Worm (Caenorhabditis elegans) whole organism, L1 larva: ENCODE data around the gene C08F8.6.

Experiments used
- C04F5.9 ChIP-seq: sonication (generic microtip); optimal IDR thresholded peaks from 2 replicates; lab custom pipeline; 2016; ENCODE audit warnings: missing genetic modification characterization, missing compliant biosample characterization
- C16A3.4 ChIP-seq: fragments of 150-350 bp; optimal IDR thresholded peaks from 2 replicates; lab custom pipeline; 2014; ENCODE audit warnings: missing biosample characterization, missing genetic modification characterization
- C34B4.2 ChIP-seq: sonication (generic microtip); optimal IDR thresholded peaks from 2 replicates; lab custom pipeline; 2017; ENCODE audit warnings: mild to moderate bottlenecking, missing genetic modification characterization, missing compliant biosample characterization
- F16B12.6 ChIP-seq: fragments of 150-350 bp; optimal IDR thresholded peaks from 2 replicates; lab custom pipeline; 2014; ENCODE audit warnings: missing biosample characterization, missing genetic modification characterization
- aha-1 ChIP-seq: fragments of 150-350 bp; optimal IDR thresholded peaks from 2 replicates; lab custom pipeline; 2014; ENCODE audit warnings: missing biosample characterization, missing genetic modification characterization
- aly-2 ChIP-seq: fragments of 150-350 bp; optimal IDR thresholded peaks from 2 replicates; lab custom pipeline; 2014; ENCODE audit warnings: missing biosample characterization, missing genetic modification characterization
- ceh-8 ChIP-seq: fragments of 200-800 bp; sonication (Bioruptor generic); optimal IDR thresholded peaks from 2 replicates; lab custom pipeline; 2018; ENCODE audit warnings: mild to moderate bottlenecking, missing genetic modification characterization, moderate library complexity, missing compliant biosample characterization
- ceh-90 ChIP-seq: sonication (generic microtip); optimal IDR thresholded peaks from 2 replicates; lab custom pipeline; 2016; ENCODE audit warnings: missing genetic modification characterization, missing compliant biosample characterization
- ces-1 ChIP-seq: fragments of 150-350 bp; optimal IDR thresholded peaks from 2 replicates; lab custom pipeline; 2014; ENCODE audit warnings: missing biosample characterization, missing genetic modification reagents, missing genetic modification characterization
- dpl-1 ChIP-seq, 3 experiments: fragments of 150-350 bp in 2 of 3; sonication (generic microtip) in 1 of 3; optimal IDR thresholded peaks; 2 replicates each; lab custom pipeline; 2014 to 2017; ENCODE audit warnings: missing biosample characterization in 3 of 3, missing genetic modification characterization in 3 of 3, missing genetic modification reagents in 3 of 3
- dsc-1 ChIP-seq: sonication (generic microtip); optimal IDR thresholded peaks from 2 replicates; lab custom pipeline; 2016; ENCODE audit warnings: mild to moderate bottlenecking, missing genetic modification characterization, missing compliant biosample characterization
- efl-1 ChIP-seq, 4 experiments: fragments of 150-350 bp; optimal IDR thresholded peaks in 3 of 4; peaks in 1 of 4; 1 replicate in 1 of 4; 2 replicates in 3 of 4; lab custom pipeline; 2014; ENCODE audit warnings: missing biosample characterization in 2 of 4, missing genetic modification characterization in 2 of 4, missing genetic modification reagents in 2 of 4
- egl-27 ChIP-seq, 2 experiments: fragments of 150-350 bp in 1 of 2; sonication (generic microtip); optimal IDR thresholded peaks; 3 replicates each; lab custom pipeline; 2017 to 2018; ENCODE audit warnings: missing biosample characterization in 2 of 2, missing genetic modification characterization in 2 of 2, missing genetic modification reagents in 2 of 2
- fkh-10 ChIP-seq: sonication (generic microtip); optimal IDR thresholded peaks from 2 replicates; lab custom pipeline; 2017; ENCODE audit warnings: missing biosample characterization, missing genetic modification reagents, missing genetic modification characterization
- fkh-8 ChIP-seq: sonication (generic microtip); optimal IDR thresholded peaks from 2 replicates; lab custom pipeline; 2016; ENCODE audit warnings: mild to moderate bottlenecking, missing genetic modification characterization, missing compliant biosample characterization
- fos-1 ChIP-seq: fragments of 150-350 bp; optimal IDR thresholded peaks from 2 replicates; lab custom pipeline; 2014; ENCODE audit warnings: missing biosample characterization, missing genetic modification characterization
- grh-1 ChIP-seq: fragments of 200-800 bp; sonication (Bioruptor generic); IDR thresholded peaks from 2 replicates; pipeline ENCODE4 v1.3.6; 2022; ENCODE audit warnings: missing genetic modification reagents, missing genetic modification characterization, missing compliant biosample characterization
- hlh-4 ChIP-seq: sonication (generic microtip); optimal IDR thresholded peaks from 2 replicates; lab custom pipeline; 2016; ENCODE audit warnings: mild to moderate bottlenecking, missing genetic modification characterization, missing compliant biosample characterization
- irx-1 ChIP-seq: sonication (generic microtip); optimal IDR thresholded peaks from 2 replicates; lab custom pipeline; 2016; ENCODE audit warnings: missing genetic modification characterization, missing compliant biosample characterization
- jun-1 ChIP-seq: fragments of 150-350 bp; optimal IDR thresholded peaks from 2 replicates; lab custom pipeline; 2014; ENCODE audit warnings: missing biosample characterization, missing genetic modification reagents, missing genetic modification characterization
- lin-13 ChIP-seq: fragments of 150-350 bp; optimal IDR thresholded peaks from 2 replicates; lab custom pipeline; 2014; ENCODE audit warnings: missing biosample characterization, missing genetic modification reagents, missing genetic modification characterization
- lin-15B ChIP-seq: fragments of 150-350 bp; sonication (generic microtip); optimal IDR thresholded peaks from 3 replicates; lab custom pipeline; 2014; ENCODE audit warnings: missing biosample characterization, missing genetic modification characterization
- lsy-2 ChIP-seq, 2 experiments: fragments of 150-350 bp; optimal IDR thresholded peaks; 2 replicates each; lab custom pipeline; 2014; ENCODE audit warnings: missing biosample characterization in 2 of 2, missing genetic modification characterization in 2 of 2
- mef-2 ChIP-seq: fragments of 150-350 bp; optimal IDR thresholded peaks from 2 replicates; lab custom pipeline; 2014; ENCODE audit warnings: missing biosample characterization, missing genetic modification characterization
- nhr-12 ChIP-seq: sonication (generic microtip); optimal IDR thresholded peaks from 2 replicates; lab custom pipeline; 2017; ENCODE audit warnings: missing biosample characterization, missing genetic modification characterization
- nhr-20 ChIP-seq: sonication (generic microtip); optimal IDR thresholded peaks from 2 replicates; lab custom pipeline; 2016; ENCODE audit warnings: mild to moderate bottlenecking, missing genetic modification characterization, missing compliant biosample characterization
- nhr-71 ChIP-seq: sonication (generic microtip); optimal IDR thresholded peaks from 2 replicates; lab custom pipeline; 2016; ENCODE audit warnings: mild to moderate bottlenecking, missing genetic modification characterization, moderate library complexity, missing compliant biosample characterization
- nhr-84 ChIP-seq: sonication (generic microtip); optimal IDR thresholded peaks from 2 replicates; lab custom pipeline; 2017; ENCODE audit warnings: missing biosample characterization, missing genetic modification characterization
- nhr-90 ChIP-seq: sonication (generic microtip); optimal IDR thresholded peaks from 2 replicates; lab custom pipeline; 2016; ENCODE audit warnings: mild to moderate bottlenecking, missing genetic modification characterization, missing compliant biosample characterization; ENCODE audit not compliant: poor library complexity
- pag-3 ChIP-seq: sonication (generic microtip); optimal IDR thresholded peaks from 2 replicates; lab custom pipeline; 2017; ENCODE audit warnings: missing genetic modification characterization, mild to moderate bottlenecking, missing compliant biosample characterization, antibody characterized with exemption, borderline replicate concordance; ENCODE audit not compliant: insufficient read depth
- pqm-1 ChIP-seq: sonication (generic microtip); optimal IDR thresholded peaks from 3 replicates; lab custom pipeline; 2017; ENCODE audit warnings: missing biosample characterization, missing genetic modification characterization
- skn-1 ChIP-seq: fragments of 150-350 bp; optimal IDR thresholded peaks from 2 replicates; lab custom pipeline; 2014; ENCODE audit warnings: missing biosample characterization, missing genetic modification characterization
- snpc-4 ChIP-seq: fragments of 150-350 bp; optimal IDR thresholded peaks from 2 replicates; lab custom pipeline; 2014; ENCODE audit warnings: missing biosample characterization, missing genetic modification characterization
- sox-4 ChIP-seq: sonication (generic microtip); optimal IDR thresholded peaks from 2 replicates; lab custom pipeline; 2016; ENCODE audit warnings: missing genetic modification characterization, missing compliant biosample characterization
- sptf-1 ChIP-seq: fragments of 150-350 bp; optimal IDR thresholded peaks from 2 replicates; lab custom pipeline; 2014; ENCODE audit warnings: missing biosample characterization, missing genetic modification characterization
- tlp-1 ChIP-seq: fragments of 150-350 bp; optimal IDR thresholded peaks from 2 replicates; lab custom pipeline; 2014; ENCODE audit warnings: missing biosample characterization, missing genetic modification characterization
- unc-130 ChIP-seq: fragments of 150-350 bp; optimal IDR thresholded peaks from 2 replicates; lab custom pipeline; 2017; ENCODE audit warnings: missing biosample characterization, missing genetic modification characterization, inconsistent platforms
- unc-30 ChIP-seq: sonication (generic microtip); optimal IDR thresholded peaks from 2 replicates; lab custom pipeline; 2017; ENCODE audit warnings: missing biosample characterization, missing genetic modification characterization
- unc-86 ChIP-seq: sonication (generic microtip); optimal IDR thresholded peaks from 2 replicates; lab custom pipeline; 2016; ENCODE audit warnings: missing genetic modification characterization, missing compliant biosample characterization
- unc-98 ChIP-seq: fragments of 200-800 bp; sonication (Bioruptor generic); IDR thresholded peaks from 2 replicates; pipeline ENCODE4 v1.3.6; 2022; ENCODE audit warnings: missing genetic modification characterization, missing compliant biosample characterization
- ztf-4 ChIP-seq: fragments of 150-350 bp; optimal IDR thresholded peaks from 2 replicates; lab custom pipeline; 2014; ENCODE audit warnings: missing biosample characterization, missing genetic modification characterization

Gene C08F8.6

DNA sequence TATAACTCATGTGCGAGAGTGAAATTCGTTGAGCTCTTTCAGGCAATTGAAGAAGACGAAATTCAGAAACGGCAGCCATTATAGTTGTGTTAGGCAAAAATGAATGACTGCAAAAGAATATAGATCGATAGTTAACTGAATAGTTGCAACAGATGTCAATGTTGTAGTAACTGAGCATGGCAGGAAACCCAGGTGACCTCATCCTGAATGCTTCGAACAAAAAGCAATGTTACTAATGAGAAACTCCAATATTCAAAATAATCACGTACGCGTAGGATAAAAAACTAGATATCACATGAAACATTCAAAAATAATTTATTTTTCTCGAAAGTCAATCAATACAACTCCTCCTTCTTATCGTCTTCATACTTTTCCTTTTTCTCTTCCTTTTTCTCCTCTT lies 2.3 kb downstream of the C08F8.6 start, which contains the start of gene fbxb-9:
Gene fbxb-9, minus strand, starts transcription at position 101 of the 400 bp plus-strand sequence.
- TF ChIP-seq ceh-90 (tag; lab: Kevin White, UChicago), result no peak
- TF ChIP-seq egl-27 (tag; optimal IDR thresholded peaks at IDR 0.05; lab: Kevin White, UChicago), result no peak
- TF ChIP-seq grh-1 (GFP tag; lab: Robert Waterston, UW), result no peak
- no peak for TF ChIP-seq lin-13 (GFP tag; lab: Kevin White, UChicago)
- TF ChIP-seq hlh-4 (tag; lab: Kevin White, UChicago), result no peak
- TF ChIP-seq sox-4 (tag; lab: Kevin White, UChicago), result no peak
- no peak for TF ChIP-seq pqm-1 (tag; lab: Kevin White, UChicago)
- no peak for TF ChIP-seq aha-1 (tag; lab: Kevin White, UChicago)
- TF ChIP-seq nhr-90 (tag; lab: Kevin White, UChicago), result no peak
- no peak for TF ChIP-seq sptf-1 (tag; lab: Kevin White, UChicago)
- no peak for TF ChIP-seq aly-2 (tag; lab: Kevin White, UChicago)
- TF ChIP-seq C16A3.4 (tag; lab: Kevin White, UChicago), result no peak
- no peak for TF ChIP-seq nhr-20 (tag; lab: Kevin White, UChicago)
- TF ChIP-seq pag-3 (tag; lab: Kevin White, UChicago), result no peak
- no peak for TF ChIP-seq efl-1 (optimal IDR thresholded peaks at IDR 0.05; lab: Kevin White, UChicago)
- no peak for TF ChIP-seq efl-1 (GFP tag; optimal IDR thresholded peaks at IDR 0.05 in 1 of 2; lab: Kevin White, UChicago)
- no peak for TF ChIP-seq tlp-1 (tag; lab: Kevin White, UChicago)
- TF ChIP-seq ceh-8 (GFP tag; lab: Kevin White, UChicago), result no peak
- no peak for TF ChIP-seq unc-86 (tag; lab: Kevin White, UChicago)
- TF ChIP-seq mef-2 (tag; lab: Kevin White, UChicago), result no peak

DNA sequence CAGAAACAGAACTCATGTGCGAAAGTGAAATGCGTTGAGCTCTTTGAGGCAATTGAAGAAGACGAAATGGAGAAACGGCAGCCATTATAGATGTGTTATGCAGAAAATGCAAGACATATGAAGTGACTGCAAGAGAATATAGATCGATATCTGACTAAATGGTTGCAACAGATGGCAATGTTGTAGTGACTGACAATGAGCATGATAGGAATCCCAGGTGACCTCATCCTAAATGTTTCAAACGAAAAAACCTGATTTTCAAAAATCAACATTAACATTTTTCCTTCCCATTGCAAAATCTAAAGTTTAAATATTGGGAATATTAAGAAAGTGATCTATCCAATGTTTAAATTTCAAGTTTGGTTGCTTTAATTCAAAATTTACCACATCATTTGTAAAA lies 4.0 kb downstream of the C08F8.6 start, which contains the start of gene C08F8.15:
Gene C08F8.15, minus strand, starts transcription at position 101 of the 400 bp plus-strand sequence.
- no peak for TF ChIP-seq C34B4.2 (tag; lab: Kevin White, UChicago)
- TF ChIP-seq nhr-84 (tag; lab: Kevin White, UChicago), result no peak
- TF ChIP-seq lin-15B (tag; lab: Kevin White, UChicago), result no peak
- TF ChIP-seq efl-1 (optimal IDR thresholded peaks at IDR 0.05; lab: Kevin White, UChicago), result no peak
- TF ChIP-seq efl-1 (GFP tag; optimal IDR thresholded peaks at IDR 0.05 in 1 of 2; lab: Kevin White, UChicago), result peak in 1 of 2 experiments; percentile 67

DNA sequence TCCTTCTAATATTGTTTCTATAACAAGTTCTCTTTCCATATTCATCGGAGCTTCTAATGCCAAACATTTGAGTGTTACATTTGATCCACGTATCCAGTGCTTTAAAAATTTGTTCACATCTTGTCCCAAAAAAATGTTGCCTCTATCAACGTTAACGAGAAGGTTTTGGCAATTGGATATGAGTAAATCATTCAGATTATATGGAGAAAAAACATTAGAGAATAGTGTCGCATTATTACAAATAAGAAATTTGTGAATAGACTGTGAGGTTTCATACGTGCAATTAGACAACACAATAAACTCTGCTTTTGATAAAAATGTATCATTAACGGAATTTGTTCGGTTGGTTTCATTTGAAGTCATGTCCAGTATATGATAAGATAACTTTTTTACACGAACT lies 4.8 kb downstream of the C08F8.6 start, which contains the start of gene mboa-4:
Gene mboa-4, minus strand, starts transcription at position 101 of the 400 bp plus-strand sequence.
- TF ChIP-seq skn-1, result no peak
- no peak for TF ChIP-seq jun-1 (tag; lab: Kevin White, UChicago)
- no peak for TF ChIP-seq fos-1 (tag; lab: Kevin White, UChicago)
- no peak for TF ChIP-seq sptf-1 (tag; lab: Kevin White, UChicago)
- no peak for TF ChIP-seq F16B12.6
- TF ChIP-seq unc-30 (tag; lab: Kevin White, UChicago), result no peak
- TF ChIP-seq C04F5.9, result no peak
- TF ChIP-seq lin-13 (GFP tag; lab: Kevin White, UChicago), result no peak
- no peak for TF ChIP-seq efl-1 (optimal IDR thresholded peaks at IDR 0.05; lab: Kevin White, UChicago)
- TF ChIP-seq efl-1 (GFP tag; optimal IDR thresholded peaks at IDR 0.05 in 1 of 2; lab: Kevin White, UChicago), result no peak

DNA sequence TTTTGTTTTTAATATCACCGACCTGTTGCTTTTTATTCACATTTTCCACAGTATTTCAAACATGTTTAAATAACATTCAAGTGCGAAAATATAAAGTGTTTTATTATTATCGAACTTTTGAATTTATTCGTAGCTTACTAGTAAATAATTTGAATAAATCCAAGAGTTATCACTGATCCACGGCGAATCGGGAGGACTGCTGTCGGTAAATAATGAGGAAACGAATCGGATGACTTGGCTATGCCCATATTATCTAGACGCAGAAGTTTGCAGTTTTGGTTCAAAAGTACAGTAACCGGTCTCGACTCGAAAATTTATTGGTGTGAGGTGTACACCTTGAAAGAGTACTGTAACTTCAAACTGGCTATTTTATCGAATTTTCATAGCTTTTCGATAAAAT lies 8.2 kb downstream of the C08F8.6 start:
- TF ChIP-seq ceh-8 (GFP tag; lab: Kevin White, UChicago), result no peak
- no peak for TF ChIP-seq fkh-8
- no peak for TF ChIP-seq hlh-4 (tag; lab: Kevin White, UChicago)
- TF ChIP-seq unc-130 (tag; lab: Kevin White, UChicago), result no peak
- TF ChIP-seq unc-98, result no peak
- no peak for TF ChIP-seq snpc-4 (tag; lab: Kevin White, UChicago)
- TF ChIP-seq lsy-2 (tag; optimal IDR thresholded peaks at IDR 0.05; lab: Kevin White, UChicago), result no peak
- TF ChIP-seq nhr-71, result no peak
- no peak for TF ChIP-seq ztf-4 (tag; lab: Kevin White, UChicago)
- TF ChIP-seq nhr-12 (tag; lab: Kevin White, UChicago), result no peak
- TF ChIP-seq ces-1 (GFP tag; lab: Kevin White, UChicago), result no peak
- no peak for TF ChIP-seq dpl-1 (GFP tag; optimal IDR thresholded peaks at IDR 0.05; lab: Kevin White, UChicago)
- no peak for TF ChIP-seq dsc-1 (tag; lab: Kevin White, UChicago)
- no peak for TF ChIP-seq fkh-10 (GFP tag; lab: Kevin White, UChicago)
- TF ChIP-seq irx-1, result no peak
- TF ChIP-seq, all 84 proteins: peak for 0
